Worm (Caenorhabditis elegans) whole organism, mixed stage, embryonic: Measurements from ENCODE around the gene ilys-1.

Experiments
- M03D4.4 ChIP-seq: sonication (generic microtip); optimal IDR thresholded peaks from 2 replicates; lab custom pipeline; 2017; ENCODE audit warnings: mild to moderate bottlenecking, missing genetic modification characterization, missing compliant biosample characterization
- bed-3 ChIP-seq: fragments of 200-800 bp; sonication (Bioruptor generic); optimal IDR thresholded peaks from 3 replicates; lab custom pipeline; 2018; ENCODE audit warnings: mild to moderate bottlenecking, missing genetic modification characterization, moderate library complexity, missing compliant biosample characterization
- blmp-1 ChIP-seq: fragments of 150-350 bp; optimal IDR thresholded peaks from 2 replicates; lab custom pipeline; 2014; ENCODE audit warnings: missing biosample characterization, missing genetic modification characterization
- ceh-39 ChIP-seq: fragments of 150-350 bp; optimal IDR thresholded peaks from 2 replicates; lab custom pipeline; 2014; ENCODE audit warnings: missing biosample characterization, missing genetic modification characterization
- ceh-43 ChIP-seq: fragments of 200-800 bp; sonication (Bioruptor generic); optimal IDR thresholded peaks from 2 replicates; lab custom pipeline; 2018; ENCODE audit warnings: mild to moderate bottlenecking, missing genetic modification characterization, moderate library complexity, missing compliant biosample characterization
- ceh-83 ChIP-seq: fragments of 200-800 bp; sonication (Bioruptor generic); optimal IDR thresholded peaks from 2 replicates; lab custom pipeline; 2018; ENCODE audit warnings: mild to moderate bottlenecking, missing genetic modification characterization, missing compliant biosample characterization
- ces-1 ChIP-seq: fragments of 150-350 bp; optimal IDR thresholded peaks from 2 replicates; lab custom pipeline; 2014; ENCODE audit warnings: missing biosample characterization, missing genetic modification reagents, missing genetic modification characterization
- cnd-1 ChIP-seq: fragments of 200-800 bp; sonication (Bioruptor generic); optimal IDR thresholded peaks from 2 replicates; lab custom pipeline; 2018; ENCODE audit warnings: mild to moderate bottlenecking, missing genetic modification characterization, missing compliant biosample characterization
- drap-1 ChIP-seq: fragments of 200-800 bp; sonication (Bioruptor generic); optimal IDR thresholded peaks from 3 replicates; lab custom pipeline; 2018; ENCODE audit warnings: mild to moderate bottlenecking, missing genetic modification characterization, missing compliant biosample characterization
- elt-1 ChIP-seq: sonication (generic microtip); optimal IDR thresholded peaks from 2 replicates; lab custom pipeline; 2017; ENCODE audit warnings: missing genetic modification characterization, mild to moderate bottlenecking, missing compliant biosample characterization, antibody characterized with exemption, moderate library complexity, borderline replicate concordance; ENCODE audit not compliant: insufficient read depth
- flh-1 ChIP-seq: fragments of 200-800 bp; sonication (Bioruptor generic); optimal IDR thresholded peaks from 2 replicates; lab custom pipeline; 2018; ENCODE audit warnings: mild to moderate bottlenecking, missing genetic modification characterization, moderate library complexity, missing compliant biosample characterization
- ham-2 ChIP-seq: fragments of 200-800 bp; sonication (Bioruptor generic); optimal IDR thresholded peaks from 2 replicates; lab custom pipeline; 2018; ENCODE audit warnings: mild to moderate bottlenecking, missing genetic modification characterization, missing compliant biosample characterization
- hlh-1 ChIP-seq: fragments of 150-350 bp; optimal IDR thresholded peaks from 2 replicates; lab custom pipeline; 2014; ENCODE audit warnings: missing biosample characterization, missing genetic modification reagents, missing genetic modification characterization
- lin-13 ChIP-seq: fragments of 150-350 bp; optimal IDR thresholded peaks from 2 replicates; lab custom pipeline; 2014; ENCODE audit warnings: missing biosample characterization, missing genetic modification characterization
- lin-32 ChIP-seq: fragments of 200-800 bp; sonication (Bioruptor generic); optimal IDR thresholded peaks from 2 replicates; lab custom pipeline; 2018; ENCODE audit warnings: mild to moderate bottlenecking, missing genetic modification characterization, missing compliant biosample characterization
- mab-5 ChIP-seq: fragments of 150-350 bp; optimal IDR thresholded peaks from 2 replicates; lab custom pipeline; 2014; ENCODE audit warnings: missing biosample characterization, missing genetic modification characterization
- mep-1 ChIP-seq: fragments of 150-350 bp; optimal IDR thresholded peaks from 2 replicates; lab custom pipeline; 2017; ENCODE audit warnings: missing biosample characterization, missing genetic modification reagents, missing genetic modification characterization, inconsistent platforms
- mls-2 ChIP-seq: sonication (generic microtip); optimal IDR thresholded peaks from 2 replicates; lab custom pipeline; 2016; ENCODE audit warnings: mild to moderate bottlenecking, missing genetic modification characterization, moderate library complexity, missing compliant biosample characterization
- nhr-12 ChIP-seq: fragments of 150-350 bp; optimal IDR thresholded peaks from 2 replicates; lab custom pipeline; 2014; ENCODE audit warnings: missing biosample characterization, missing genetic modification characterization
- nhr-2 ChIP-seq: fragments of 150-350 bp; optimal IDR thresholded peaks from 2 replicates; lab custom pipeline; 2014; ENCODE audit warnings: missing biosample characterization, missing genetic modification characterization
- nhr-237 ChIP-seq: fragments of 150-350 bp; optimal IDR thresholded peaks from 2 replicates; lab custom pipeline; 2014; ENCODE audit warnings: missing biosample characterization, missing genetic modification characterization
- nhr-28 ChIP-seq: fragments of 150-350 bp; optimal IDR thresholded peaks from 2 replicates; lab custom pipeline; 2014; ENCODE audit warnings: missing biosample characterization, missing genetic modification characterization
- nhr-76 ChIP-seq: sonication (generic microtip); optimal IDR thresholded peaks from 2 replicates; lab custom pipeline; 2017; ENCODE audit warnings: missing biosample characterization, missing genetic modification characterization
- pha-4 ChIP-seq: fragments of 150-350 bp; optimal IDR thresholded peaks from 2 replicates; lab custom pipeline; 2018; ENCODE audit warnings: missing biosample characterization, missing genetic modification reagents, missing genetic modification characterization
- sem-2 ChIP-seq: fragments of 200-800 bp; sonication (Bioruptor generic); optimal IDR thresholded peaks from 2 replicates; lab custom pipeline; 2018; ENCODE audit warnings: mild to moderate bottlenecking, missing genetic modification characterization, missing compliant biosample characterization
- snpc-4 ChIP-seq: fragments of 150-350 bp; optimal IDR thresholded peaks from 2 replicates; lab custom pipeline; 2014; ENCODE audit warnings: missing biosample characterization, missing genetic modification characterization
- sptf-1 ChIP-seq: sonication (generic microtip); optimal IDR thresholded peaks from 2 replicates; lab custom pipeline; 2017; ENCODE audit warnings: mild to moderate bottlenecking, missing genetic modification characterization, moderate library complexity, missing compliant biosample characterization
- tbx-8 ChIP-seq: fragments of 200-800 bp; sonication (Bioruptor generic); optimal IDR thresholded peaks from 2 replicates; lab custom pipeline; 2018; ENCODE audit warnings: mild to moderate bottlenecking, missing genetic modification characterization, moderate library complexity, missing compliant biosample characterization
- unc-120 ChIP-seq: sonication (generic microtip); optimal IDR thresholded peaks from 2 replicates; lab custom pipeline; 2017; ENCODE audit warnings: missing genetic modification characterization, missing compliant biosample characterization; ENCODE audit not compliant: poor library complexity, severe bottlenecking
- unc-39 ChIP-seq: fragments of 150-350 bp; optimal IDR thresholded peaks from 2 replicates; lab custom pipeline; 2014; ENCODE audit warnings: missing biosample characterization, missing genetic modification characterization
- unc-62 ChIP-seq: fragments of 150-350 bp; optimal IDR thresholded peaks from 2 replicates; lab custom pipeline; 2014; ENCODE audit warnings: missing biosample characterization, missing genetic modification reagents, missing genetic modification characterization
- zip-8 ChIP-seq: fragments of 150-350 bp; optimal IDR thresholded peaks from 2 replicates; lab custom pipeline; 2014; ENCODE audit warnings: missing biosample characterization, missing genetic modification characterization
- ztf-11 ChIP-seq: fragments of 150-350 bp; optimal IDR thresholded peaks from 2 replicates; lab custom pipeline; 2014; ENCODE audit warnings: missing biosample characterization, missing genetic modification characterization

ilys-1 gene

ce11 chrIV:2463311-2463710 lies 6.9 kb upstream of the ilys-1 start, which contains the start of gene cdh-10:
Gene cdh-10, minus strand, starts transcription at chrIV:2463369.
- TF ChIP-seq lin-32 (GFP tag; lab: Kevin White, UChicago) (no peak), snpc-4 (tag; lab: Kevin White, UChicago) (no peak), mls-2 (tag; lab: Kevin White, UChicago) (no peak), mab-5 (no peak), unc-120 (tag; lab: Kevin White, UChicago) (no peak), unc-39 (no peak), ces-1 (GFP tag; lab: Kevin White, UChicago) (no peak), nhr-28 (tag; lab: Kevin White, UChicago) (no peak), flh-1 (no peak), blmp-1 (tag; lab: Kevin White, UChicago) (no peak), pha-4 (tag; lab: Kevin White, UChicago) (no peak), elt-1 (tag; lab: Kevin White, UChicago) (no peak), nhr-12 (tag; lab: Kevin White, UChicago) (no peak), cnd-1 (tag; lab: Kevin White, UChicago) (no peak), sptf-1 (tag; lab: Kevin White, UChicago) (no peak)

ce11 chrIV:2464156-2464555 lies 6.1 kb upstream of the ilys-1 start, which contains the start of gene ilys-3:
Gene ilys-3, plus strand, starts transcription at chrIV:2464456.
- no peak for TF ChIP-seq ceh-39 (tag; lab: Kevin White, UChicago)
- TF ChIP-seq ceh-83 = no peak
- TF ChIP-seq sem-2 (GFP tag; lab: Kevin White, UChicago) = no peak
- no peak for TF ChIP-seq ham-2 (GFP tag; lab: Kevin White, UChicago)
- TF ChIP-seq unc-120 (tag; lab: Kevin White, UChicago) = no peak
- no peak for TF ChIP-seq flh-1
- TF ChIP-seq tbx-8 (GFP tag; lab: Kevin White, UChicago) = no peak
- TF ChIP-seq unc-62 (GFP tag; lab: Kevin White, UChicago) = no peak

- TF ChIP-seq mab-5 (no peak), nhr-76 (tag; lab: Kevin White, UChicago) (no peak), nhr-237 (no peak), pha-4 (tag; lab: Kevin White, UChicago) (no peak), lin-32 (GFP tag; lab: Kevin White, UChicago) (no peak), ceh-83 (no peak), M03D4.4 (tag; lab: Kevin White, UChicago) (no peak), sptf-1 (tag; lab: Kevin White, UChicago) (no peak), drap-1 (GFP tag; lab: Kevin White, UChicago) (no peak), elt-1 (tag; lab: Kevin White, UChicago) (no peak), ceh-43 (GFP tag; lab: Kevin White, UChicago) (no peak), mep-1 (tag; lab: Kevin White, UChicago) (no peak), nhr-28 (tag; lab: Kevin White, UChicago) (no peak), snpc-4 (tag; lab: Kevin White, UChicago) (no peak), tbx-8 (GFP tag; lab: Kevin White, UChicago) (no peak), sem-2 (GFP tag; lab: Kevin White, UChicago) (no peak), blmp-1 (tag; lab: Kevin White, UChicago) (no peak), hlh-1 (no peak), ztf-11 (no peak)
Observed at ce11 chrIV:2466249-2466648, 4.0 kb upstream of the ilys-1 start.

ce11 chrIV:2467378-2467777 lies 2.8 kb upstream of the ilys-1 start, which contains the start of gene ilys-2:
Gene ilys-2, plus strand, starts transcription at chrIV:2467678.
- TF ChIP-seq ceh-83 (no peak), bed-3 (GFP tag; lab: Kevin White, UChicago) (no peak), drap-1 (GFP tag; lab: Kevin White, UChicago) (no peak), tbx-8 (GFP tag; lab: Kevin White, UChicago) (no peak), blmp-1 (tag; lab: Kevin White, UChicago) (no peak), nhr-28 (tag; lab: Kevin White, UChicago) (no peak), snpc-4 (tag; lab: Kevin White, UChicago) (no peak), zip-8 (no peak), unc-62 (GFP tag; lab: Kevin White, UChicago) (no peak), nhr-2 (tag; lab: Kevin White, UChicago) (no peak), M03D4.4 (tag; lab: Kevin White, UChicago) (no peak), ztf-11 (no peak), nhr-12 (tag; lab: Kevin White, UChicago) (no peak), pha-4 (tag; lab: Kevin White, UChicago) (no peak), ceh-43 (GFP tag; lab: Kevin White, UChicago) (no peak), elt-1 (tag; lab: Kevin White, UChicago) (no peak), flh-1 (no peak), lin-13 (tag; lab: Kevin White, UChicago) (no peak), lin-32 (GFP tag; lab: Kevin White, UChicago) (no peak), nhr-237 (no peak)
